Fruit fly (Drosophila melanogaster) whole organism, wandering third instar larva: ENCODE results near the gene nbs.

Source experiments
- Dif ChIP-seq: fragments of 200-275, 200-300 bp; sonication (Bioruptor generic); optimal IDR thresholded peaks from 2 replicates; lab custom pipeline; 2018; ENCODE audit warnings: missing biosample characterization, missing genetic modification characterization; ENCODE audit not compliant: partially characterized antibody
- HLH106 ChIP-seq: fragments of 200-800 bp; optimal IDR thresholded peaks from 3 replicates; lab custom pipeline; 2019; ENCODE audit warnings: missing biosample characterization, mild to moderate bottlenecking, missing genetic modification characterization, moderate library complexity

dm6 chr3L:9729795-9730421 lies 6.9 kb upstream of the nbs start, which contains the start of gene ATPsynB:
- TF ChIP-seq Dif, result peak; percentile 42
- no peak for TF ChIP-seq HLH106 (tag; lab: Kevin White, UChicago)
